Worm (Caenorhabditis elegans) whole organism, L4 larva: ENCODE measurements around the gene atln-1.

Experiments used
- D1046.2 ChIP-seq: fragments of 200-800 bp; sonication (Bioruptor generic); IDR thresholded peaks from 2 replicates; pipeline ENCODE4 v1.3.6; 2022; ENCODE audit warnings: missing genetic modification characterization, missing compliant biosample characterization
- Y75B8A.6 ChIP-seq: fragments of 200-800 bp; sonication (Bioruptor generic); IDR thresholded peaks from 2 replicates; pipeline ENCODE4 v1.3.6; 2022; ENCODE audit warnings: missing genetic modification reagents, missing genetic modification characterization, missing compliant biosample characterization
- ZK546.5 ChIP-seq, 2 experiments: sonication (generic microtip); optimal IDR thresholded peaks; 2 replicates each; lab custom pipeline; 2017; ENCODE audit warnings: missing biosample characterization in 2 of 2, missing genetic modification characterization in 2 of 2
- lin-29 ChIP-seq: fragments of 200-800 bp; sonication (Bioruptor generic); IDR thresholded peaks from 2 replicates; pipeline ENCODE4 v1.3.6; 2022; ENCODE audit warnings: missing genetic modification reagents, missing genetic modification characterization, missing compliant biosample characterization
- lin-39 ChIP-seq: fragments of 150-350 bp; optimal IDR thresholded peaks from 2 replicates; lab custom pipeline; 2014; ENCODE audit warnings: missing biosample characterization, missing genetic modification reagents, missing genetic modification characterization
- nhr-102 ChIP-seq: sonication (generic microtip); optimal IDR thresholded peaks from 2 replicates; lab custom pipeline; 2016; ENCODE audit warnings: mild to moderate bottlenecking, missing genetic modification characterization, moderate library complexity, missing compliant biosample characterization
- nhr-237 ChIP-seq: sonication (generic microtip); optimal IDR thresholded peaks from 2 replicates; lab custom pipeline; 2017; ENCODE audit warnings: missing biosample characterization, missing genetic modification characterization
- nhr-28 ChIP-seq: fragments of 150-350 bp; optimal IDR thresholded peaks from 2 replicates; lab custom pipeline; 2014; ENCODE audit warnings: missing biosample characterization, missing genetic modification characterization
- nhr-77 ChIP-seq: fragments of 150-350 bp; optimal IDR thresholded peaks from 2 replicates; lab custom pipeline; 2014; ENCODE audit warnings: missing biosample characterization, missing genetic modification characterization
- pha-4 ChIP-seq, 2 experiments: fragments of 150-350 bp in 1 of 2; fragments of 200-800 bp in 1 of 2; sonication (Bioruptor generic) in 1 of 2; IDR thresholded peaks in 1 of 2; optimal IDR thresholded peaks in 1 of 2; 2 replicates each; pipeline versions ENCODE4 v1.3.6 to Lab custom; 2014 to 2022; ENCODE audit warnings: missing genetic modification characterization in 2 of 2, missing genetic modification reagents in 2 of 2, missing biosample characterization in 1 of 2, missing compliant biosample characterization in 1 of 2
- unc-62 ChIP-seq, 3 experiments: fragments of 150-350 bp in 1 of 3; sonication (generic microtip); optimal IDR thresholded peaks in 2 of 3; peaks in 1 of 3; 1 replicate in 1 of 3; 2 replicates in 2 of 3; lab custom pipeline; 2014 to 2017; ENCODE audit warnings: missing biosample characterization in 3 of 3, missing genetic modification characterization in 3 of 3, missing genetic modification reagents in 3 of 3, missing genotype in 1 of 3

DNA sequence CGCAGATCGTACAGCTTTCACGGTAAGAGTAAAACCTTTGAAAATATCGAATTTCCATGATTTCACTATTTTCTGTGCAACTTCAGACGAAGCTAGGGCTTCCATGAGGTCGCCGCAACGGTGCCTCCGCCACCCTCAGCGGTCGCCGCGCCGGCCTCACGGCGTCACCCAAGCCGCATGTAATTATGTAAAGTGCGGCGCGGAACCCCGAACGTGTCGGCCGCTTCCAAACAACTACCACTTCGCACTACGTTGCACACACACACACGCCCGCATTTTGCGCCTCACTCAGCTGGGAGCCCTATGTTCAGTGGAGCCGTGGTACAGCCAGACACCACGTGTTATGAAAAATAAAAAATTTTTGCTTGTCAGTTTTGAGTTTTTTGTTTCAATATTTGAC, 28.5 kb downstream of the atln-1 start:
- TF ChIP-seq nhr-28: no peak
- no peak for TF ChIP-seq nhr-237 (tag; lab: Kevin White, UChicago)
- no peak for TF ChIP-seq ZK546.5 (tag; optimal IDR thresholded peaks at IDR 0.05; lab: Kevin White, UChicago)
- no peak for TF ChIP-seq nhr-77
- no peak for TF ChIP-seq D1046.2 (GFP tag; lab: Robert Waterston, UW)
- no peak for TF ChIP-seq lin-29 (GFP tag; lab: Robert Waterston, UW)
- no peak for TF ChIP-seq nhr-102 (tag; lab: Kevin White, UChicago)
- TF ChIP-seq Y75B8A.6 (GFP tag; lab: Robert Waterston, UW): no peak
- no peak for TF ChIP-seq lin-39 (tag; lab: Kevin White, UChicago)
- TF ChIP-seq unc-62 (GFP tag; optimal IDR thresholded peaks at IDR 0.05 in 1 of 2; lab: Kevin White, UChicago): no peak
- no peak for TF ChIP-seq unc-62 (tag; optimal IDR thresholded peaks at IDR 0.05; lab: Kevin White, UChicago)
- no peak for TF ChIP-seq pha-4 (GFP tag; IDR thresholded peaks at IDR 0.05; lab: Robert Waterston, UW)
- no peak for TF ChIP-seq pha-4 (tag; optimal IDR thresholded peaks at IDR 0.05; lab: Kevin White, UChicago)
